Fruit fly (Drosophila melanogaster) whole organism, embryonic: Measurements from ENCODE around the gene CG6067.
A peak's percentile ranks its signal among the peaks of the same experiment; 100 is the strongest.

Experiments used
- Abd-B ChIP-seq: fragments of 200-800 bp; sonication (Bioruptor generic); optimal IDR thresholded peaks from 2 replicates; lab custom pipeline; 2018; ENCODE audit warnings: missing biosample characterization, mild to moderate bottlenecking, missing genetic modification characterization, moderate library complexity
- Atf6 ChIP-seq: fragments of 200-800 bp; sonication (Bioruptor generic); IDR thresholded peaks from 2 replicates; pipeline ENCODE4 v1.3.6; 2022; ENCODE audit warnings: missing biosample characterization, missing genetic modification characterization
- Awh ChIP-seq: fragments of 200-800 bp; sonication (Bioruptor generic); IDR thresholded peaks from 2 replicates; pipeline ENCODE4, ENCODE4 v1.3.6; 2022; ENCODE audit warnings: missing biosample characterization, missing genetic modification characterization
- CG12744 ChIP-seq: fragments of 200-800 bp; sonication (Bioruptor generic); optimal IDR thresholded peaks from 2 replicates; lab custom pipeline; 2016; ENCODE audit warnings: missing biosample characterization, missing genetic modification characterization
- CG17568 ChIP-seq: fragments of 200-800 bp; sonication (Bioruptor generic); optimal IDR thresholded peaks from 2 replicates; lab custom pipeline; 2018; ENCODE audit warnings: missing biosample characterization, mild to moderate bottlenecking, missing genetic modification characterization, moderate library complexity
- CG17829 ChIP-seq: fragments of 200-800 bp; optimal IDR thresholded peaks from 2 replicates; lab custom pipeline; 2019; ENCODE audit warnings: missing biosample characterization, mild to moderate bottlenecking, missing genetic modification characterization, moderate library complexity
- CG18262 ChIP-seq: fragments of 200-800 bp; optimal IDR thresholded peaks from 3 replicates; lab custom pipeline; 2019; ENCODE audit warnings: missing biosample characterization, mild to moderate bottlenecking, missing genetic modification characterization, moderate library complexity
- CG2199 ChIP-seq: fragments of 200-800 bp; sonication (Bioruptor generic); IDR thresholded peaks from 3 replicates; pipeline ENCODE4 v1.3.6; 2022; ENCODE audit warnings: missing biosample characterization, missing genetic modification characterization
- CG2678 ChIP-seq: fragments of 200-800 bp; sonication (Bioruptor generic); optimal IDR thresholded peaks from 3 replicates; lab custom pipeline; 2019; ENCODE audit warnings: missing biosample characterization, mild to moderate bottlenecking, missing genetic modification characterization, moderate library complexity
- CG2889 ChIP-seq: fragments of 200-800 bp; sonication (Bioruptor generic); IDR thresholded peaks from 3 replicates; pipeline ENCODE4 v1.3.6; 2022; ENCODE audit warnings: missing biosample characterization, missing genetic modification characterization
- CG34376 ChIP-seq: fragments of 200-800 bp; sonication (Bioruptor generic); optimal IDR thresholded peaks from 2 replicates; lab custom pipeline; 2018; ENCODE audit warnings: missing biosample characterization, mild to moderate bottlenecking, missing genetic modification characterization
- CG4404 ChIP-seq: fragments of 200-800 bp; sonication (Bioruptor generic); IDR thresholded peaks from 2 replicates; pipeline ENCODE4 v1.3.6; 2022; ENCODE audit warnings: missing biosample characterization, missing genetic modification characterization
- CG7372 ChIP-seq: fragments of 200-800 bp; sonication (Bioruptor generic); IDR thresholded peaks from 2 replicates; pipeline ENCODE4 v1.3.6; 2022; ENCODE audit warnings: missing biosample characterization, missing genetic modification characterization
- CG8281 ChIP-seq: fragments of 200-800 bp; sonication (Bioruptor generic); optimal IDR thresholded peaks from 2 replicates; lab custom pipeline; 2018; ENCODE audit warnings: missing biosample characterization, mild to moderate bottlenecking, missing genetic modification characterization, moderate library complexity
- CG8924 ChIP-seq: fragments of 200-800 bp; optimal IDR thresholded peaks from 3 replicates; lab custom pipeline; 2019; ENCODE audit warnings: missing biosample characterization, mild to moderate bottlenecking, missing genetic modification characterization, moderate library complexity
- CG9727 ChIP-seq: fragments of 200-800 bp; sonication (Bioruptor generic); optimal IDR thresholded peaks from 3 replicates; lab custom pipeline; 2017; ENCODE audit warnings: missing biosample characterization, mild to moderate bottlenecking, missing genetic modification characterization
- CG9932 ChIP-seq: fragments of 200-800 bp; sonication (Bioruptor generic); IDR thresholded peaks from 2 replicates; pipeline ENCODE4 v1.3.6; 2022; ENCODE audit warnings: missing biosample characterization, missing genetic modification characterization
- Chrac-16 ChIP-seq: fragments of 200-800 bp; sonication (Bioruptor generic); optimal IDR thresholded peaks from 3 replicates; lab custom pipeline; 2016; ENCODE audit warnings: missing biosample characterization, missing genetic modification characterization
- Dip2 ChIP-seq: fragments of 200-800 bp; sonication (Bioruptor generic); IDR thresholded peaks from 2 replicates; pipeline ENCODE4 v1.3.6; 2022; ENCODE audit warnings: missing biosample characterization, missing genetic modification characterization
- Dp ChIP-seq: fragments of 200-800 bp; sonication (Bioruptor generic); optimal IDR thresholded peaks from 2 replicates; lab custom pipeline; 2018; ENCODE audit warnings: missing biosample characterization, mild to moderate bottlenecking, missing genetic modification characterization, moderate library complexity
- Dref ChIP-seq: fragments of 200-800 bp; sonication (Bioruptor generic); IDR thresholded peaks from 2 replicates; pipeline ENCODE4 v1.3.6; 2022; ENCODE audit warnings: missing biosample characterization, missing genetic modification characterization
- Drgx ChIP-seq: fragments of 200-800 bp; sonication (Bioruptor generic); IDR thresholded peaks from 2 replicates; pipeline ENCODE4 v1.3.6; 2022; ENCODE audit warnings: missing biosample characterization, missing genetic modification characterization
- E2f2 ChIP-seq: fragments of 200-800 bp; sonication (Bioruptor generic); IDR thresholded peaks from 2 replicates; pipeline ENCODE4 v1.3.6; 2022; ENCODE audit warnings: missing biosample characterization, missing genetic modification characterization
- GATAe ChIP-seq: fragments of 200-800 bp; sonication (Bioruptor generic); conservative IDR thresholded peaks from 2 replicates; pipeline ENCODE4 v1.3.6; 2022; ENCODE audit warnings: missing biosample characterization, missing genetic modification characterization
- Gug ChIP-seq: fragments of 200-800 bp; sonication (Bioruptor generic); IDR thresholded peaks from 4 replicates; pipeline ENCODE4 v1.3.6; 2022; ENCODE audit warnings: missing biosample characterization, missing genetic modification characterization
- HmgZ ChIP-seq: fragments of 200-800 bp; sonication (Bioruptor generic); optimal IDR thresholded peaks from 2 replicates; lab custom pipeline; 2018; ENCODE audit warnings: missing biosample characterization, mild to moderate bottlenecking, missing genetic modification characterization
- Hr39 ChIP-seq: fragments of >200 bp; optimal IDR thresholded peaks from 2 replicates; lab custom pipeline; 2017
- Mad ChIP-seq: fragments of 200-800 bp; sonication (Bioruptor generic); optimal IDR thresholded peaks from 2 replicates; lab custom pipeline; 2016; ENCODE audit warnings: missing biosample characterization, missing genetic modification characterization
- Ptx1 ChIP-seq: fragments of 200-800 bp; sonication (Bioruptor generic); IDR thresholded peaks from 2 replicates; pipeline ENCODE4 v1.3.6; 2022; ENCODE audit warnings: missing biosample characterization, missing genetic modification characterization
- Ravus ChIP-seq: fragments of 200-800 bp; sonication (Bioruptor generic); IDR thresholded peaks from 2 replicates; pipeline ENCODE4 v1.3.6; 2022; ENCODE audit warnings: missing biosample characterization, missing genetic modification characterization
- abd-A ChIP-seq: fragments of 200-800 bp; sonication (Bioruptor generic); optimal IDR thresholded peaks from 3 replicates; lab custom pipeline; 2019; ENCODE audit warnings: missing biosample characterization, mild to moderate bottlenecking, missing genetic modification characterization, moderate library complexity
- ara ChIP-seq: fragments of 200-800 bp; sonication (Bioruptor generic); IDR thresholded peaks from 2 replicates; pipeline ENCODE4 v1.3.6; 2022; ENCODE audit warnings: missing biosample characterization, missing genetic modification characterization
- ase ChIP-seq: fragments of 200-800 bp; sonication (Bioruptor generic); IDR thresholded peaks from 3 replicates; pipeline ENCODE4 v1.3.6; 2022; ENCODE audit warnings: missing biosample characterization, missing genetic modification characterization
- ash1 ChIP-seq: fragments of 200-800 bp; sonication (Bioruptor generic); optimal IDR thresholded peaks from 2 replicates; lab custom pipeline; 2018; ENCODE audit warnings: missing biosample characterization, mild to moderate bottlenecking, missing genetic modification characterization
- cad ChIP-seq: fragments of >200 bp; optimal IDR thresholded peaks from 2 replicates; lab custom pipeline; 2017; ENCODE audit warnings: missing biosample characterization, missing genetic modification characterization
- emc ChIP-seq: fragments of 200-800 bp; sonication (Bioruptor generic); optimal IDR thresholded peaks from 2 replicates; lab custom pipeline; 2016; ENCODE audit warnings: missing biosample characterization, missing genetic modification characterization
- grn ChIP-seq: fragments of 200-800 bp; sonication (Bioruptor generic); optimal IDR thresholded peaks from 3 replicates; lab custom pipeline; 2017; ENCODE audit warnings: missing biosample characterization, missing genetic modification characterization
- jumu ChIP-seq: fragments of 200-800 bp; sonication (Bioruptor generic); optimal IDR thresholded peaks from 3 replicates; lab custom pipeline; 2016; ENCODE audit warnings: missing biosample characterization, missing genetic modification characterization
- klu ChIP-seq: fragments of 200-800 bp; sonication (Bioruptor generic); IDR thresholded peaks from 2 replicates; pipeline ENCODE4 v1.3.6; 2022; ENCODE audit warnings: missing biosample characterization, missing genetic modification characterization
- kni ChIP-seq: fragments of 200-800 bp; sonication (Bioruptor generic); optimal IDR thresholded peaks from 3 replicates; lab custom pipeline; 2017; ENCODE audit warnings: mild to moderate bottlenecking, missing biosample characterization, missing genetic modification reagents, missing genetic modification characterization
- lola ChIP-seq, 3 experiments: fragments of >200 bp in 2 of 3; fragments of 200-800 bp in 1 of 3; sonication (Bioruptor generic) in 1 of 3; optimal IDR thresholded peaks; 2 replicates each; lab custom pipeline; 2017 to 2019; ENCODE audit warnings: missing biosample characterization in 3 of 3, missing genetic modification characterization in 3 of 3, mild to moderate bottlenecking in 1 of 3, moderate library complexity in 1 of 3
- luna ChIP-seq: fragments of 200-800 bp; sonication (Bioruptor generic); optimal IDR thresholded peaks from 2 replicates; lab custom pipeline; 2016; ENCODE audit warnings: missing biosample characterization, missing genetic modification characterization
- pnt ChIP-seq: fragments of 200-800 bp; sonication (Bioruptor generic); optimal IDR thresholded peaks from 3 replicates; lab custom pipeline; 2016; ENCODE audit warnings: missing biosample characterization, missing genetic modification characterization
- pum ChIP-seq: fragments of 200-800 bp; sonication (Bioruptor generic); optimal IDR thresholded peaks from 2 replicates; lab custom pipeline; 2016; ENCODE audit warnings: missing biosample characterization, missing genetic modification characterization
- row ChIP-seq: fragments of 200-800 bp; sonication (Bioruptor generic); IDR thresholded peaks from 3 replicates; pipeline ENCODE4 v1.3.6; 2022; ENCODE audit warnings: missing biosample characterization, missing genetic modification characterization
- salm ChIP-seq: fragments of 200-800 bp; sonication (Bioruptor generic); optimal IDR thresholded peaks from 2 replicates; lab custom pipeline; 2018; ENCODE audit warnings: missing biosample characterization, mild to moderate bottlenecking, missing genetic modification characterization
- sd ChIP-seq: fragments of 200-800 bp; sonication (Bioruptor generic); optimal IDR thresholded peaks from 3 replicates; lab custom pipeline; 2018; ENCODE audit warnings: missing biosample characterization, mild to moderate bottlenecking, missing genetic modification characterization, moderate library complexity
- sim ChIP-seq: fragments of 200-800 bp; sonication (Bioruptor generic); IDR thresholded peaks from 2 replicates; pipeline ENCODE4 v1.3.6; 2022; ENCODE audit warnings: missing biosample characterization, missing genetic modification characterization
- sisA ChIP-seq: fragments of 200-800 bp; sonication (Bioruptor generic); IDR thresholded peaks from 2 replicates; pipeline ENCODE4 v1.3.6; 2022; ENCODE audit warnings: missing biosample characterization, missing genetic modification characterization
- slbo ChIP-seq: fragments of 200-800 bp; sonication (Bioruptor generic); IDR thresholded peaks from 2 replicates; pipeline ENCODE4 v1.3.6; 2022; ENCODE audit warnings: missing biosample characterization, missing genetic modification characterization
- sr ChIP-seq: fragments of 200-800 bp; sonication (Bioruptor generic); IDR thresholded peaks from 3 replicates; pipeline ENCODE4 v1.3.6; 2022; ENCODE audit warnings: missing biosample characterization, missing genetic modification characterization
- toy ChIP-seq: fragments of 200-800 bp; sonication (Bioruptor generic); IDR thresholded peaks from 2 replicates; pipeline ENCODE4 v1.3.6; 2022; ENCODE audit warnings: missing biosample characterization, missing genetic modification characterization
- tx ChIP-seq: fragments of 200-800 bp; sonication (Bioruptor generic); optimal IDR thresholded peaks from 2 replicates; lab custom pipeline; 2016; ENCODE audit warnings: missing biosample characterization, missing genetic modification characterization

CG6067 gene

DNA sequence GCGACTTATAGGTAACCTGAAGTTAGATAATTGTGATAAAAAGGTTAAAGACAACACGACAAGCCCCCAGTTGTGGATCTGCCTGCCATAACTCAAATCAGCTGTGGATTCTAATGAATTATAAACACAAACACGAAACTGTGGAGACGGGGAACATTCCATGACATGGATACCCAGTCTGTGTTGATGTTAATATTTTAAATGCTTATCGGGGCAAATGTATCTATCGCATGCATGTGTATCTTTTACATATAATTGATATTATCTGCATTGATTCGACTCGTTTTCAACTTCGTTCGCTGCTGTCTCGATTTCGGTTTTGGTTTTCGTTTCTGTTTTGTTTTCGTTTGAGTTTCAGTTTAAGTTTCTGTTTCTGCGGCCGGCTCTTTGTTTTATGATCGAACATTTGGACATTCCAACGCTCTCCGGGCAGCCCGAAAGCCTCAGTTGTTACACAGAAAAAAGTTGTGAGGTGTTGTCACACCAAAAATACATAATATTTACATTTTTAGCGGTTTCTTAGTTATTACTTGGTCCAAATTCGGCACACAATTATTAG, 37.4 kb downstream of the CG6067 start:
- TF ChIP-seq Atf6 (GFP tag; lab: Robert Waterston, UW) (no peak), sim (GFP tag; lab: Robert Waterston, UW) (no peak), Ravus (GFP tag; lab: Robert Waterston, UW) (no peak), Dip2 (no peak), sr (GFP tag; lab: Robert Waterston, UW) (no peak), luna (GFP tag; lab: Kevin White, UChicago) (no peak), kni (GFP tag; lab: Kevin White, UChicago) (peak; percentile 76), sd (tag; lab: Kevin White, UChicago) (peak; percentile 82), CG8924 (no peak), HmgZ (tag; lab: Kevin White, UChicago) (no peak), toy (GFP tag; lab: Robert Waterston, UW) (no peak), GATAe (GFP tag; lab: Robert Waterston, UW) (no peak), CG34376 (no peak), Mad (GFP tag; lab: Kevin White, UChicago) (no peak), CG12744 (GFP tag; lab: Kevin White, UChicago) (no peak), ase (GFP tag; lab: Robert Waterston, UW) (no peak), Abd-B (GFP tag; lab: Kevin White, UChicago) (no peak), tx (GFP tag; lab: Kevin White, UChicago) (no peak), Awh (no peak), Drgx (GFP tag; lab: Robert Waterston, UW) (no peak), Dref (GFP tag; lab: Robert Waterston, UW) (no peak), slbo (no peak), Ptx1 (GFP tag; lab: Robert Waterston, UW) (no peak), Chrac-16 (no peak), CG4404 (no peak), emc (GFP tag; lab: Kevin White, UChicago) (no peak), Dp (GFP tag; lab: Kevin White, UChicago) (no peak), pum (GFP tag; lab: Kevin White, UChicago) (no peak), klu (GFP tag; lab: Robert Waterston, UW) (no peak), Hr39 (lab: Kevin White, UChicago) (no peak), salm (tag; lab: Kevin White, UChicago) (peak; percentile 18), CG9932 (GFP tag; lab: Robert Waterston, UW) (no peak), E2f2 (no peak), grn (GFP tag; lab: Kevin White, UChicago) (peak; percentile 94), jumu (GFP tag; lab: Kevin White, UChicago) (no peak), abd-A (peak; percentile 76), Gug (no peak), pnt (GFP tag; lab: Kevin White, UChicago) (no peak), sisA (GFP tag; lab: Robert Waterston, UW) (no peak), CG2199 (0 out of 3 replicates have a peak, but pooled peaks have one; percentile 60), lola (GFP tag; optimal IDR thresholded peaks at IDR 0.05; lab: Kevin White, UChicago) (no peak), cad (GFP tag; lab: Kevin White, UChicago) (no peak), CG9727 (no peak), ash1 (no peak), CG7372 (no peak), CG2889 (no peak), CG2678 (tag; lab: Kevin White, UChicago) (no peak), CG8281 (tag; lab: Kevin White, UChicago) (no peak), CG18262 (tag; lab: Kevin White, UChicago) (no peak), CG17829 (no peak), row (GFP tag; lab: Robert Waterston, UW) (0 out of 3 replicates have a peak, but pooled peaks have one; percentile 10), CG17568 (GFP tag; lab: Kevin White, UChicago) (no peak), ara (GFP tag; lab: Robert Waterston, UW) (no peak)
